Fruit fly (Drosophila melanogaster): ENCODE data around the gene Cyp4d1.

Gene Cyp4d1

dm6 chrX:2162130-2162907, at the start of gene Cyp4d1, which contains the start of gene CG3630:
TSS of gene Cyp4d1 (minus strand) at chrX:2162180.
TSS of gene CG3630 (plus strand) at chrX:2162196.
- TF ChIP-seq noc (tag; optimal IDR thresholded peaks at IDR 0.05), result peak; percentile 44

- no peak for TF ChIP-seq noc (tag; optimal IDR thresholded peaks at IDR 0.05)
Measured at dm6 chrX:2208641-2209241, 46.8 kb upstream of the Cyp4d1 start.

- no peak for TF ChIP-seq noc (tag; optimal IDR thresholded peaks at IDR 0.05)
Measured at dm6 chrX:2203766-2204165, 41.8 kb upstream of the Cyp4d1 start, which contains the start of gene FarO. TSS of gene FarO (minus strand) at chrX:2203866.

- peak; percentile 33 for TF ChIP-seq noc (tag; optimal IDR thresholded peaks at IDR 0.05)
Measured at dm6 chrX:2199303-2199702, 37.3 kb upstream of the Cyp4d1 start.

dm6 chrX:2198272-2198571, 36.2 kb upstream of the Cyp4d1 start:
- TF ChIP-seq noc (tag; optimal IDR thresholded peaks at IDR 0.05), result no peak

- TF ChIP-seq noc (tag; optimal IDR thresholded peaks at IDR 0.05), result no peak
Measured at dm6 chrX:2197414-2198271, 35.7 kb upstream of the Cyp4d1 start.

dm6 chrX:2196086-2196732, 34.2 kb upstream of the Cyp4d1 start:
- TF ChIP-seq noc (tag; optimal IDR thresholded peaks at IDR 0.05), result no peak

dm6 chrX:2194208-2195094, 32.5 kb upstream of the Cyp4d1 start:
- TF ChIP-seq noc (tag; optimal IDR thresholded peaks at IDR 0.05), result peak; percentile 49

dm6 chrX:2193809-2194207, 31.8 kb upstream of the Cyp4d1 start, which contains the start of gene CG14053:
TSS of gene CG14053 (minus strand) at chrX:2193909.
- no peak for TF ChIP-seq noc (tag; optimal IDR thresholded peaks at IDR 0.05)

- TF ChIP-seq noc (tag; optimal IDR thresholded peaks at IDR 0.05), result no peak
Measured at dm6 chrX:2193158-2193557, 31.2 kb upstream of the Cyp4d1 start.

- TF ChIP-seq noc (tag; optimal IDR thresholded peaks at IDR 0.05), result no peak
Measured at dm6 chrX:2191896-2192295, 29.9 kb upstream of the Cyp4d1 start.

dm6 chrX:2188888-2189287, 26.9 kb upstream of the Cyp4d1 start, which contains the start of gene Mct1:
TSS of gene Mct1 (plus strand) at chrX:2189188.
- TF ChIP-seq noc (tag; optimal IDR thresholded peaks at IDR 0.05), result no peak

- TF ChIP-seq noc (tag; optimal IDR thresholded peaks at IDR 0.05), result no peak
Measured at dm6 chrX:2187520-2187919, 25.5 kb upstream of the Cyp4d1 start, which contains the start of gene CG3457. TSS of gene CG3457 (plus strand) at chrX:2187820.

dm6 chrX:2186555-2186954, 24.6 kb upstream of the Cyp4d1 start, which contains the start of gene CG17777:
TSS of gene CG17777 (plus strand) at chrX:2186855.
- no peak for TF ChIP-seq noc (tag; optimal IDR thresholded peaks at IDR 0.05)

- peak; percentile 36 for TF ChIP-seq noc (tag; optimal IDR thresholded peaks at IDR 0.05)
Measured at dm6 chrX:2184563-2184962, 22.6 kb upstream of the Cyp4d1 start, which contains the start of the genes Nmd3 and CG17776. TSS of gene Nmd3 (minus strand) at chrX:2184668. TSS of gene CG17776 (plus strand) at chrX:2184725.
